Fruit fly (Drosophila melanogaster): ENCODE data around the gene CG31897.

The CG31897 gene

dm6 chr2L:8414887-8415883, 27.1 kb upstream of the CG31897 start, which contains the start of the genes CG13398 and Akap200:
Gene CG13398 (minus strand): TSS chr2L:8415256.
Gene Akap200 (plus strand): TSS chr2L:8415690.
- TF ChIP-seq ttk (optimal IDR thresholded peaks at IDR 0.05): no peak

- TF ChIP-seq Myc (optimal IDR thresholded peaks at IDR 0.05) (no peak), h (optimal IDR thresholded peaks at IDR 0.05) (no peak), Sin3A (optimal IDR thresholded peaks at IDR 0.05) (no peak), psq (optimal IDR thresholded peaks at IDR 0.05) (no peak), insv (optimal IDR thresholded peaks at IDR 0.05) (no peak), ttk (optimal IDR thresholded peaks at IDR 0.05) (no peak)
Measured at dm6 chr2L:8416350-8417046, 25.7 kb upstream of the CG31897 start.

- no peak for TF ChIP-seq Sin3A (optimal IDR thresholded peaks at IDR 0.05)
- TF ChIP-seq insv (optimal IDR thresholded peaks at IDR 0.05): no peak
- no peak for TF ChIP-seq h (optimal IDR thresholded peaks at IDR 0.05)
- no peak for TF ChIP-seq Myc (optimal IDR thresholded peaks at IDR 0.05)
- no peak for TF ChIP-seq ttk (optimal IDR thresholded peaks at IDR 0.05)
- no peak for TF ChIP-seq psq (optimal IDR thresholded peaks at IDR 0.05)
Measured at dm6 chr2L:8417562-8417961, 24.7 kb upstream of the CG31897 start.

dm6 chr2L:8418113-8418885, 23.9 kb upstream of the CG31897 start:
- no peak for TF ChIP-seq h (optimal IDR thresholded peaks at IDR 0.05)
- no peak for TF ChIP-seq Sin3A (optimal IDR thresholded peaks at IDR 0.05)
- TF ChIP-seq insv (optimal IDR thresholded peaks at IDR 0.05): no peak
- TF ChIP-seq psq (optimal IDR thresholded peaks at IDR 0.05): no peak
- TF ChIP-seq Myc (optimal IDR thresholded peaks at IDR 0.05): no peak
- no peak for TF ChIP-seq ttk (optimal IDR thresholded peaks at IDR 0.05)

- TF ChIP-seq insv (optimal IDR thresholded peaks at IDR 0.05): no peak
- TF ChIP-seq Myc (optimal IDR thresholded peaks at IDR 0.05): no peak
- no peak for TF ChIP-seq psq (optimal IDR thresholded peaks at IDR 0.05)
- TF ChIP-seq h (optimal IDR thresholded peaks at IDR 0.05): no peak
- no peak for TF ChIP-seq Sin3A (optimal IDR thresholded peaks at IDR 0.05)
- TF ChIP-seq ttk (optimal IDR thresholded peaks at IDR 0.05): no peak
Measured at dm6 chr2L:8419382-8419940, 22.8 kb upstream of the CG31897 start.

- TF ChIP-seq Myc (optimal IDR thresholded peaks at IDR 0.05) (no peak), psq (optimal IDR thresholded peaks at IDR 0.05) (no peak), ttk (optimal IDR thresholded peaks at IDR 0.05) (no peak), Sin3A (optimal IDR thresholded peaks at IDR 0.05) (no peak), h (optimal IDR thresholded peaks at IDR 0.05) (no peak), insv (optimal IDR thresholded peaks at IDR 0.05) (no peak)
Measured at dm6 chr2L:8420259-8420930, 21.9 kb upstream of the CG31897 start.

dm6 chr2L:8421717-8422116, 20.5 kb upstream of the CG31897 start:
- TF ChIP-seq Myc (optimal IDR thresholded peaks at IDR 0.05) (no peak), h (optimal IDR thresholded peaks at IDR 0.05) (no peak), insv (optimal IDR thresholded peaks at IDR 0.05) (no peak), Sin3A (optimal IDR thresholded peaks at IDR 0.05) (no peak), psq (optimal IDR thresholded peaks at IDR 0.05) (no peak), ttk (optimal IDR thresholded peaks at IDR 0.05) (no peak)

- no peak for TF ChIP-seq Sin3A (optimal IDR thresholded peaks at IDR 0.05)
- TF ChIP-seq h (optimal IDR thresholded peaks at IDR 0.05): no peak
- TF ChIP-seq Myc (optimal IDR thresholded peaks at IDR 0.05): no peak
- TF ChIP-seq ttk (optimal IDR thresholded peaks at IDR 0.05): no peak
- no peak for TF ChIP-seq insv (optimal IDR thresholded peaks at IDR 0.05)
- TF ChIP-seq psq (optimal IDR thresholded peaks at IDR 0.05): no peak
Measured at dm6 chr2L:8423047-8423446, 19.2 kb upstream of the CG31897 start.

dm6 chr2L:8423460-8424089, 18.7 kb upstream of the CG31897 start:
- TF ChIP-seq ttk (optimal IDR thresholded peaks at IDR 0.05) (no peak), h (optimal IDR thresholded peaks at IDR 0.05) (no peak), Sin3A (optimal IDR thresholded peaks at IDR 0.05) (no peak), insv (optimal IDR thresholded peaks at IDR 0.05) (no peak), Myc (optimal IDR thresholded peaks at IDR 0.05) (no peak), psq (optimal IDR thresholded peaks at IDR 0.05) (no peak)

- TF ChIP-seq ttk (optimal IDR thresholded peaks at IDR 0.05) (no peak), h (optimal IDR thresholded peaks at IDR 0.05) (no peak), psq (optimal IDR thresholded peaks at IDR 0.05) (no peak), Sin3A (optimal IDR thresholded peaks at IDR 0.05) (no peak), Myc (optimal IDR thresholded peaks at IDR 0.05) (no peak), insv (optimal IDR thresholded peaks at IDR 0.05) (no peak)
Measured at dm6 chr2L:8424090-8424470, 18.2 kb upstream of the CG31897 start.
